Fruit fly (Drosophila melanogaster): ENCODE results near the gene CG14968.

Gene CG14968

dm6 chr3L:3303534-3304459, 885 bp upstream of the CG14968 start, which contains the start of gene ZnT63C (continued):
- no peak for TF ChIP-seq gt (GFP tag; IDR thresholded peaks at IDR 0.05)
- no peak for TF ChIP-seq Deaf1 (tag; optimal IDR thresholded peaks at IDR 0.05)
- TF ChIP-seq CG9215 (GFP tag; IDR thresholded peaks at IDR 0.05), result no peak
- no peak for TF ChIP-seq fru (optimal IDR thresholded peaks at IDR 0.05)
- no peak for TF ChIP-seq hkb (optimal IDR thresholded peaks at IDR 0.05)
- TF ChIP-seq hkb (GFP tag; IDR thresholded peaks at IDR 0.05), result no peak
- no peak for TF ChIP-seq CG10979 (tag; optimal IDR thresholded peaks at IDR 0.05)
- no peak for TF ChIP-seq CG17361 (GFP tag; IDR thresholded peaks at IDR 0.05)
- no peak for TF ChIP-seq CG4360 (GFP tag; IDR thresholded peaks at IDR 0.05)
- TF ChIP-seq CG17359 (tag; optimal IDR thresholded peaks at IDR 0.05), result no peak
- no peak for TF ChIP-seq CG18262 (tag; optimal IDR thresholded peaks at IDR 0.05)
- no peak for TF ChIP-seq Xbp1 (GFP tag; optimal IDR thresholded peaks at IDR 0.05)
- no peak for TF ChIP-seq sr (GFP tag; IDR thresholded peaks at IDR 0.05)
- TF ChIP-seq CG14014 (GFP tag; IDR thresholded peaks at IDR 0.05), result no peak; the same call in 1 of the 2 replicates
- peak; percentile 67 for TF ChIP-seq knrl (GFP tag; IDR thresholded peaks at IDR 0.05; ENCODE audit: partially characterized antibody)
- peak; percentile 6 for TF ChIP-seq CG33557 (GFP tag; optimal IDR thresholded peaks at IDR 0.05)
- TF ChIP-seq Camta (GFP tag; optimal IDR thresholded peaks at IDR 0.05), result no peak
- no peak for TF ChIP-seq Gug (GFP tag; IDR thresholded peaks at IDR 0.05)
- peak; percentile 85 for TF ChIP-seq CG13287 (GFP tag; IDR thresholded peaks at IDR 0.05; ENCODE audit: partially characterized antibody)
- no peak for TF ChIP-seq CG10267 (tag; optimal IDR thresholded peaks at IDR 0.05)
- no peak for TF ChIP-seq CG8388 (GFP tag; optimal IDR thresholded peaks at IDR 0.05)
- no peak for TF ChIP-seq az2 (GFP tag; optimal IDR thresholded peaks at IDR 0.05)
- TF ChIP-seq CG12236 (GFP tag; optimal IDR thresholded peaks at IDR 0.05), result no peak
- TF ChIP-seq CG12299 (tag; optimal IDR thresholded peaks at IDR 0.05), result peak; percentile 7
- no peak for TF ChIP-seq Neu2 (GFP tag; optimal IDR thresholded peaks at IDR 0.05; ENCODE audit: borderline replicate concordance)
- TF ChIP-seq CG6272 (GFP tag; IDR thresholded peaks at IDR 0.05), result no peak
- TF ChIP-seq CG8359 (GFP tag; optimal IDR thresholded peaks at IDR 0.05; ENCODE audit: borderline replicate concordance), result no peak
- TF ChIP-seq ewg (GFP tag; optimal IDR thresholded peaks at IDR 0.05), result no peak
- no peak for TF ChIP-seq CG10543 (GFP tag; optimal IDR thresholded peaks at IDR 0.05)
- TF ChIP-seq Jarid2 (GFP tag; optimal IDR thresholded peaks at IDR 0.05), result peak; percentile 81
- TF ChIP-seq sc (optimal IDR thresholded peaks at IDR 0.05), result no peak
- no peak for TF ChIP-seq sc (GFP tag; optimal IDR thresholded peaks at IDR 0.05)
- TF ChIP-seq CG8924 (tag; optimal IDR thresholded peaks at IDR 0.05), result no peak
- TF ChIP-seq danr (GFP tag; IDR thresholded peaks at IDR 0.05), result no peak
- no peak for TF ChIP-seq CG2202 (tag; optimal IDR thresholded peaks at IDR 0.05)
- no peak for TF ChIP-seq CG15269 (tag; optimal IDR thresholded peaks at IDR 0.05)
- no peak for TF ChIP-seq so (GFP tag; IDR thresholded peaks at IDR 0.05)
- no peak for TF ChIP-seq CG6654 (GFP tag; optimal IDR thresholded peaks at IDR 0.05)
- no peak for TF ChIP-seq CG2875 (GFP tag; optimal IDR thresholded peaks at IDR 0.05)
- no peak for TF ChIP-seq lab (GFP tag; optimal IDR thresholded peaks at IDR 0.05)
- no peak for TF ChIP-seq CG13894 (tag; optimal IDR thresholded peaks at IDR 0.05)
- peak; percentile 58 for TF ChIP-seq sd (tag; optimal IDR thresholded peaks at IDR 0.05)
- TF ChIP-seq trh (GFP tag; optimal IDR thresholded peaks at IDR 0.05), result no peak
- TF ChIP-seq H2.0 (GFP tag; IDR thresholded peaks at IDR 0.05), result no peak
- TF ChIP-seq ap (GFP tag; IDR thresholded peaks at IDR 0.05), result no peak
- no peak for TF ChIP-seq insv (GFP tag; optimal IDR thresholded peaks at IDR 0.05)
- no peak for TF ChIP-seq aop (GFP tag; IDR thresholded peaks at IDR 0.05)
- no peak for TF ChIP-seq CG9609 (GFP tag; optimal IDR thresholded peaks at IDR 0.05)
- TF ChIP-seq sima (GFP tag; optimal IDR thresholded peaks at IDR 0.05), result no peak
- peak; percentile 54 for TF ChIP-seq CG12769 (tag; optimal IDR thresholded peaks at IDR 0.05)

Measured in whole organism, embryonic.